Worm (Caenorhabditis elegans): ENCODE results near the gene srr-7.

- no peak for TF ChIP-seq zip-8 (tag; optimal IDR thresholded peaks at IDR 0.05)
- TF ChIP-seq nhr-2 (tag; optimal IDR thresholded peaks at IDR 0.05): no peak
- TF ChIP-seq ces-1 (GFP tag; optimal IDR thresholded peaks at IDR 0.05): no peak
- no peak for TF ChIP-seq lsy-2 (tag; optimal IDR thresholded peaks at IDR 0.05)
- TF ChIP-seq elt-1 (tag; optimal IDR thresholded peaks at IDR 0.05; ENCODE audit: borderline replicate concordance, insufficient read depth): no peak
- no peak for TF ChIP-seq nhr-76 (tag; optimal IDR thresholded peaks at IDR 0.05)
- TF ChIP-seq snpc-4 (tag; optimal IDR thresholded peaks at IDR 0.05): no peak
- no peak for TF ChIP-seq lin-13 (tag; optimal IDR thresholded peaks at IDR 0.05)
- TF ChIP-seq unc-39 (tag; optimal IDR thresholded peaks at IDR 0.05): no peak
- TF ChIP-seq tbx-8 (GFP tag; optimal IDR thresholded peaks at IDR 0.05): no peak
- no peak for TF ChIP-seq sptf-1 (tag; optimal IDR thresholded peaks at IDR 0.05)
- TF ChIP-seq nhr-28 (tag; optimal IDR thresholded peaks at IDR 0.05): no peak
Observed at ce11 chrV:15083659-15084058, 44.4 kb upstream of the srr-7 start.
